Worm (Caenorhabditis elegans) whole organism, L1 larva: ENCODE data around the gene F55B11.7.
A peak's percentile ranks its signal among the peaks of the same experiment; 100 is the strongest.

Experiments used
- C04F5.9 ChIP-seq: sonication (generic microtip); optimal IDR thresholded peaks from 2 replicates; lab custom pipeline; 2016; ENCODE audit warnings: missing genetic modification characterization, missing compliant biosample characterization
- alr-1 ChIP-seq: fragments of 200-800 bp; sonication (Bioruptor generic); optimal IDR thresholded peaks from 2 replicates; lab custom pipeline; 2018; ENCODE audit warnings: borderline replicate concordance, mild to moderate bottlenecking, missing genetic modification characterization, missing compliant biosample characterization
- blmp-1 ChIP-seq: fragments of 150-350 bp; optimal IDR thresholded peaks from 2 replicates; lab custom pipeline; 2014; ENCODE audit warnings: missing biosample characterization, missing genetic modification characterization
- ceh-90 ChIP-seq: sonication (generic microtip); optimal IDR thresholded peaks from 2 replicates; lab custom pipeline; 2016; ENCODE audit warnings: missing genetic modification characterization, missing compliant biosample characterization
- dpl-1 ChIP-seq, 3 experiments: fragments of 150-350 bp in 2 of 3; sonication (generic microtip) in 1 of 3; optimal IDR thresholded peaks; 2 replicates each; lab custom pipeline; 2014 to 2017; ENCODE audit warnings: missing biosample characterization in 3 of 3, missing genetic modification characterization in 3 of 3, missing genetic modification reagents in 3 of 3
- dsc-1 ChIP-seq: sonication (generic microtip); optimal IDR thresholded peaks from 2 replicates; lab custom pipeline; 2016; ENCODE audit warnings: mild to moderate bottlenecking, missing genetic modification characterization, missing compliant biosample characterization
- efl-1 ChIP-seq, 4 experiments: fragments of 150-350 bp; optimal IDR thresholded peaks in 3 of 4; peaks in 1 of 4; 1 replicate in 1 of 4; 2 replicates in 3 of 4; lab custom pipeline; 2014; ENCODE audit warnings: missing biosample characterization in 2 of 4, missing genetic modification characterization in 2 of 4, missing genetic modification reagents in 2 of 4
- egl-13 ChIP-seq: sonication (generic microtip); optimal IDR thresholded peaks from 2 replicates; lab custom pipeline; 2016; ENCODE audit warnings: missing genotype, missing genetic modification reagents, missing genetic modification characterization, missing compliant biosample characterization
- elt-3 ChIP-seq, 6 experiments: fragments of 150-350 bp in 1 of 6; sonication (generic microtip); optimal IDR thresholded peaks; 2 replicates each; lab custom pipeline; 2017 to 2018; ENCODE audit warnings: missing biosample characterization in 6 of 6, missing genetic modification characterization in 6 of 6, inconsistent platforms in 1 of 6
- fkh-4 ChIP-seq: sonication (generic microtip); optimal IDR thresholded peaks from 2 replicates; lab custom pipeline; 2016; ENCODE audit warnings: missing compliant biosample characterization, missing genetic modification characterization, borderline replicate concordance
- fkh-8 ChIP-seq: sonication (generic microtip); optimal IDR thresholded peaks from 2 replicates; lab custom pipeline; 2016; ENCODE audit warnings: mild to moderate bottlenecking, missing genetic modification characterization, missing compliant biosample characterization
- fos-1 ChIP-seq: fragments of 150-350 bp; optimal IDR thresholded peaks from 2 replicates; lab custom pipeline; 2014; ENCODE audit warnings: missing biosample characterization, missing genetic modification characterization
- grh-1 ChIP-seq: fragments of 200-800 bp; sonication (Bioruptor generic); IDR thresholded peaks from 2 replicates; pipeline ENCODE4 v1.3.6; 2022; ENCODE audit warnings: missing genetic modification reagents, missing genetic modification characterization, missing compliant biosample characterization
- isw-1 ChIP-seq: fragments of 200-800 bp; sonication (Bioruptor generic); IDR thresholded peaks from 2 replicates; pipeline ENCODE4 v1.3.6; 2022; ENCODE audit warnings: missing genetic modification characterization, missing compliant biosample characterization
- jun-1 ChIP-seq: fragments of 150-350 bp; optimal IDR thresholded peaks from 2 replicates; lab custom pipeline; 2014; ENCODE audit warnings: missing biosample characterization, missing genetic modification reagents, missing genetic modification characterization
- lin-13 ChIP-seq: fragments of 150-350 bp; optimal IDR thresholded peaks from 2 replicates; lab custom pipeline; 2014; ENCODE audit warnings: missing biosample characterization, missing genetic modification reagents, missing genetic modification characterization
- lin-14 ChIP-seq: fragments of 200-800 bp; sonication (Bioruptor generic); optimal IDR thresholded peaks from 2 replicates; lab custom pipeline; 2018; ENCODE audit warnings: mild to moderate bottlenecking, missing genetic modification characterization, moderate library complexity, missing compliant biosample characterization
- lin-15B ChIP-seq: fragments of 150-350 bp; sonication (generic microtip); optimal IDR thresholded peaks from 3 replicates; lab custom pipeline; 2014; ENCODE audit warnings: missing biosample characterization, missing genetic modification characterization
- mab-9 ChIP-seq: fragments of 200-800 bp; sonication (Bioruptor generic); IDR thresholded peaks from 2 replicates; pipeline ENCODE4 v1.3.6; 2022; ENCODE audit warnings: missing genetic modification reagents, missing genetic modification characterization, missing compliant biosample characterization
- mep-1 ChIP-seq: fragments of 150-350 bp; optimal IDR thresholded peaks from 2 replicates; lab custom pipeline; 2014; ENCODE audit warnings: missing biosample characterization, missing genetic modification characterization
- nhr-11 ChIP-seq: fragments of 150-350 bp; optimal IDR thresholded peaks from 2 replicates; lab custom pipeline; 2014; ENCODE audit warnings: missing biosample characterization, missing genetic modification characterization
- nhr-19 ChIP-seq: fragments of 200-800 bp; sonication (Bioruptor generic); conservative IDR thresholded peaks from 2 replicates; pipeline ENCODE4 v1.3.6; 2022; ENCODE audit warnings: missing genetic modification characterization, missing compliant biosample characterization
- nhr-85 ChIP-seq: sonication (generic microtip); peaks from one replicate; lab custom pipeline; 2016; ENCODE audit warnings: missing genetic modification characterization, inconsistent platforms, missing compliant biosample characterization
- rnt-1 ChIP-seq: sonication (generic microtip); optimal IDR thresholded peaks from 2 replicates; lab custom pipeline; 2016; ENCODE audit warnings: mild to moderate bottlenecking, missing genetic modification characterization, moderate library complexity, missing compliant biosample characterization
- snu-23 ChIP-seq: sonication (generic microtip); optimal IDR thresholded peaks from 2 replicates; lab custom pipeline; 2016; ENCODE audit warnings: missing genetic modification characterization, missing compliant biosample characterization
- unc-98 ChIP-seq: fragments of 200-800 bp; sonication (Bioruptor generic); IDR thresholded peaks from 2 replicates; pipeline ENCODE4 v1.3.6; 2022; ENCODE audit warnings: missing genetic modification characterization, missing compliant biosample characterization
- vab-15 ChIP-seq: sonication (generic microtip); optimal IDR thresholded peaks from 2 replicates; lab custom pipeline; 2017; ENCODE audit warnings: missing genotype, mild to moderate bottlenecking, missing genetic modification characterization, missing compliant biosample characterization
- zip-4 ChIP-seq: fragments of 200-800 bp; sonication (Bioruptor generic); optimal IDR thresholded peaks from 2 replicates; lab custom pipeline; 2018; ENCODE audit warnings: mild to moderate bottlenecking, missing genetic modification characterization, moderate library complexity, missing compliant biosample characterization

F55B11.7 gene

DNA sequence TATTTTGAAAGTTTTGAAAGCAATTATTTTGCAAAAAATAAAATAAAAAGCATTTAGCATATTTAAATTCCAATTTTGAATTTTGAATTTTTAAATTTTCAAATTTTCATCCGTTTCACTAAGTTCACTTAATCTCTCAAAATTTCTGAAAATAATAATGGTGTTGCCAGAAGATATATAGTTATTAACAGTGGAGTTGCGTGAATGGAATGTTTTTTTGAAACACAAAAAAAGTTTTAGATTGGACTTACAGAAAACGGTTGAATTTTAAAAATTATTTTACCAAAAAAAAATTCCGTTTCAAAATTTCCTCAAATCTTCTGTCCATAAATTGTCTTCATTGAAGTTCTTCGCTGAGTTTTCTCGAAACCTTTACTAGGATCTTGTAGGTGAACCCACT lies 30.6 kb downstream of the F55B11.7 start:
- TF ChIP-seq jun-1 (tag; lab: Kevin White, UChicago) (no peak), unc-98 (GFP tag; lab: Robert Waterston, UW) (no peak)
- TF ChIP-seq, all 84 proteins: peak for 0

DNA sequence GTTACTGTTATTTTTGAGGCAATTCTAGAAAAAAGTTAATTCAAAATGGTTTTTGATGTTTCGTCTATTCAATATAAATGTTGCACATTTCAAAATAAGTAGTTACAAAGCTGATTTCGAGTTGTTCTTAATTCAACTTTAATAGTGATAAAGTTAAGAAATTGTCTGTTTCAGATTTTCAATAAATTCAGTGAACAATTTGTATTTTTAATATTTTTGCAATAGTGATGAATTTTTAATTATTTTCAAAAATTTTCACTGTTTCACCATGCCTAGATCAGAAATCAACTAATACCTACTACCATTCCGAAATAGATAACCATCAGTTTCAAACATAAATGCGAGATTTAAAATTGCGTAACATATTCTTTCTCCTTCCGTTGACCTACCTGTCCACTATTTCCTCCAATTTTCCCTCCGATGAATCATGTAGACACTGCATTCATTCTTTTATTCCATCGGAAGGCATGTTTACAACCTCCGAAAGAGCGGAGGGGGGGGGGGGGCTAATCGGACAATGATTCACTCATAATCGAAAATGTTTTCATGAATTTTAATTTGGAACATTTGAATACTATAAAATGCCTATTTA lies 31.7 kb downstream of the F55B11.7 start:
- TF ChIP-seq zip-4 (GFP tag; lab: Kevin White, UChicago) (no peak), nhr-85 (tag; lab: Kevin White, UChicago) (peak; percentile 62), blmp-1 (peak; percentile 77), nhr-11 (tag; lab: Kevin White, UChicago) (no peak), mep-1 (tag; lab: Kevin White, UChicago) (no peak), isw-1 (GFP tag; lab: Robert Waterston, UW) (no peak)

DNA sequence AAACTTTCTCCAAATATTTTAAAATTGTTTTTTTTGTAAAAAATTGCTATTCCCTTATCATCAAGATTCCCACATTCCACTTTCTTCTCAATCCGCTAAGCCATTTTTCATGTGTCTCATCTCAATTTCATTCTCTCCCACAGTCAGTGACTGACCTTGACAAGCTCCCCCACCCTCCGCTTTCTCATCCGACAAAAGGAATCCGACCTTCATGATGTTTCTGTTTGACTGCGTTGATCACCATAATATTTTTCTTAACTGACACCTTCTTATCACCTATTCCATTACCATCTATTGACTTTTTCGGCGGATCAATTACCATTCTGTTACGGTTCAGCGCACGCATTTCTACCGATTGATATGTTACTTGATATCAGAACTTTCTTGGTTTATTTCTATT lies 32.8 kb downstream of the F55B11.7 start:
- TF ChIP-seq snu-23 (GFP tag; lab: Kevin White, UChicago) (peak; percentile 47), rnt-1 (tag; lab: Kevin White, UChicago) (no peak), mep-1 (tag; lab: Kevin White, UChicago) (peak; percentile 23), nhr-85 (tag; lab: Kevin White, UChicago) (peak; percentile 71), C04F5.9 (tag; lab: Kevin White, UChicago) (no peak), blmp-1 (peak; percentile 95), elt-3 (tag; optimal IDR thresholded peaks at IDR 0.05; lab: Kevin White, UChicago) (peak in 4 of 6 experiments; percentile 30 to 80 (median 50))

DNA sequence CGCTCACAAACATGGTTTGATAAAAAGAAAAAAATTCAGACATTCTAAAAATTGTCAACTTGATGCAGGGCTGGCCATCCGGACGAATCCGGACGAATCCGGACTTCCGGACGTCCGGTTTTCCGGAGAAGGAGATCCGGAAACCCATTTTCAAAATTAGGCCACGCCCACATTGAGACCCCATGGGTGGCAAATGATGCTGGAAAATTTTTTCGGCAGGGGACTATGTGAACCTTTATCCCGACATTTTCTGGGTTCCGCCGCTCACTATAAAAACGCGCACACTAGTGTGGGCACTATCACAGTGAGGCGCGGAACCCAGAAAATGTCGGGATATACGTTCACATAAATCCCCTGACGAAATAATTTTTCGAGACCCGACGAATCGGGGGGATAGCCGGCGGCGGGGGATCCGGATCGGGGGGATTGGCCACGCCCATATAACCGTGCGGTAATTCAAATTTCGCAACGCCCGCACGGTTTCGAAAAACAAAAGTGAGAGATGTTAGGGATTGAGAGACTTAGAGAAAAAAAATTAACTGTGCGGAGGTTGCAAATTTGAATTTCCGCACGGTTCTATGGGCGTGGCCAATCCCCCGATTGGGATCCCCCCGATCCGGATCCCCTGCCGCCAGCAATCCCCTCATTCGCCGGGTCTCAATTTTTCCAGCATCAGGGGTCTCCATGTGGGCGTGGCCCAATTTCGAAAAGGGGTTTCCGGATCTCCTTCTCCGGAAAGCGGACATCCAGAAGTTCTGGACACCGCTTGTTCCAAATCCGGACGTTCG lies 33.9 kb downstream of the F55B11.7 start:
- TF ChIP-seq blmp-1, result no peak
- TF ChIP-seq efl-1 (optimal IDR thresholded peaks at IDR 0.05; lab: Kevin White, UChicago), result no peak
- peak in 1 of 2 experiments; percentile 80 for TF ChIP-seq efl-1 (GFP tag; optimal IDR thresholded peaks at IDR 0.05 in 1 of 2; lab: Kevin White, UChicago)
- TF ChIP-seq fkh-8 (tag; lab: Kevin White, UChicago), result no peak
- TF ChIP-seq C04F5.9 (tag; lab: Kevin White, UChicago), result no peak

DNA sequence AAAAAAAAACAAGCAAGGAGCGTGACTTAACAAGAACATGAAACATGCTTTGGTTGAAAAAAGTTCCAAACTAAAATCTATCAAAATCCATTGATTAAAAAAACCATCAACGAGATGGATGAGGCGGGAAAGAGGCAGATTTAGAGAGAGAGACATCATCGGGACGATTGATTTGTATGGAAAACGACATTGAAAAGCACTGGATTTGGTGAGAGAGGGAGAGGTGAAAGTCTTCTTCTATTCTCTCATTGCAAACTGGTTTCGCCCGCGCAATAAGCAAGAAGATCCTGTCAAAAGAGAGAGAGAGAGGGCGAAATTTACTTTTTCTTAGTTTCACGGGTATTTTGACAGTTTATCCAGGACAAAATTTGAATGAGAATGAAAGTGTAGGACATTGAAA lies 36.7 kb downstream of the F55B11.7 start:
- TF ChIP-seq lin-15B, result no peak
- no peak for TF ChIP-seq lin-13 (GFP tag; lab: Kevin White, UChicago)
- TF ChIP-seq mab-9 (GFP tag; lab: Robert Waterston, UW), result no peak
- peak; percentile 46 for TF ChIP-seq nhr-85 (tag; lab: Kevin White, UChicago)
- TF ChIP-seq blmp-1, result peak; percentile 99
- TF ChIP-seq, all 84 proteins: peak for 2

DNA sequence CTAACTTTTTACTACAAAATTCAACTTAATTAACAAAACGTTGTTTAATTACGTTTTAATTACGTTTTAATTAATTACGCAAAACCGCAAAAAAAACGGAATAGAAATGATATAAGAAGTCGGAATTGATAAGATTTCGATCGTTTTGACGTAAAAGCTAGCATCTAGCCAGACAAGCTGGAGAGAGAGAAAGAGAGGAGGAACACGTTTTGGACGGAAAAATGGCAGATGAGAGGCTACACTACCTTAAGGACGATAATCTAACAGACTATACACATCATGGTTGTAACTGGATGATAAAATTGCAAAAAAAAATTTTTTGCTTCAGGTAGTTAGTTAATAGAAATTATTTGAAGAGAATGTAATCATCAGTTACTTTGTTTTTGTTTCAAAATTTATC lies 37.6 kb downstream of the F55B11.7 start:
- no peak for TF ChIP-seq vab-15 (tag; lab: Kevin White, UChicago)
- peak; percentile 50 for TF ChIP-seq blmp-1

DNA sequence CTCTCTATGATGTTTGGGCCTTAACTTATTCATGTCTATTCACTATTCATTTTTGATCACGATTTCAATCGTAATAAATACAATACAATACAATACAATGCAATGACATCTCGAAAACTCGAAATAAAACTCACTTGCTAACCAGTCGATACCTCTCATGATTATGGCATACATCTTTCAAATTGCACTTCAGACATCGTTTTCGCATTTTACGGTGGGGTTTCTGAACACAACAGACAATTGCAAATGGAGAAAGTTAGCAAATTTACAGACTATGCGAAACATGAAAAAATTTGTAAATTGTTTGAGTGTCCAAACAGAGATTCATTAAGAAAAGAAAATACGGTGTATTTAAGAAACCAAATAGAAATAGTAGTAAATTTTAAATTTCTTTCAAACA lies 38.4 kb downstream of the F55B11.7 start, which contains the start of gene paqr-3:
Gene paqr-3 (minus strand): TSS at position 210 of the 400 bp plus-strand sequence.
- TF ChIP-seq egl-13 (tag; lab: Kevin White, UChicago) (no peak), ceh-90 (tag; lab: Kevin White, UChicago) (no peak), lin-14 (GFP tag; lab: Kevin White, UChicago) (no peak), nhr-11 (tag; lab: Kevin White, UChicago) (no peak), dpl-1 (GFP tag; optimal IDR thresholded peaks at IDR 0.05; lab: Kevin White, UChicago) (no peak)

DNA sequence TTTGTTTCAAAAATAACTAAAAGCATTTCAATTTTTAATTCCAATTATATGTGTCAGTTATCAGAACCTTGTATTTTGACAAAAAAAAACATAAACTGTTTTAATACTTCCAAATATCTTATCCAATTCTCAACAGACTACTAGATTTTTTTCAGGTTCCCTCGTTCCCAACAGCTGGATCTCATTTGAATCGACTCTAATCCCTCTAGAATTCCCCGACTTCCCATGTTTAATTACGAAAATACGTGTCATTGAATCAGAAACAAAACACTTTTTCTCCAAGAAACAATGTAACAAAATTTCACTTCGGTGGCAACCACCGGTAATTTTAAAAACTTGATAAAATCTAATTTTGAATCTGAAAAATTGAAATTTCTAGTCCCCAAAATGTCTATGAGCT lies 42.6 kb downstream of the F55B11.7 start:
- TF ChIP-seq lin-13 (GFP tag; lab: Kevin White, UChicago), result no peak
- peak; percentile 69 for TF ChIP-seq fkh-4
- TF ChIP-seq alr-1 (tag; lab: Kevin White, UChicago), result no peak
- TF ChIP-seq mab-9 (GFP tag; lab: Robert Waterston, UW), result no peak
- no peak for TF ChIP-seq fos-1 (tag; lab: Kevin White, UChicago)
- peak; percentile 86 for TF ChIP-seq dsc-1 (tag; lab: Kevin White, UChicago)
- no peak for TF ChIP-seq grh-1 (GFP tag; lab: Robert Waterston, UW)
- no peak for TF ChIP-seq blmp-1
- no peak for TF ChIP-seq nhr-19 (GFP tag; lab: Robert Waterston, UW)
